Worm (Caenorhabditis elegans): ENCODE data around the gene clec-217.
A peak's percentile ranks its signal among the peaks of the same experiment; 100 is the strongest.

DNA sequence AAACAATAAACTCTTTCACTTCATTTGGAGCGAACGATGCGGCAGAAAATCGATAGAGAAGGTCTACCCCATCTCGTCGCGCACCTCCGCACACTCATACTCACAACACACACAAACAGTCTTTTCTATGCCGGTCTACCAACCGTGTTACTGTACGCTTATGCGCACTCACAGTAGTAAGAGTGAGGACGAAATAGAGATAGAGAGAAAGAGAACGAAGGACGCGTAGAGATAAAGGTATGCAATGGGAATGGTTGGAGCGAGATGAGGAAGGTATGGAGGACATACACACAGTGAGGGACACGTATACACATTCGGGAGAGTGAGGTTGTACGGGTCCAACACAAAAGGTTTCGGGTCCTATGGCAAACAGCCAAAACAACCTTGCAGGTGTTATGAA lies 20.2 kb upstream of the clec-217 start:
- peak in 1 of 2 experiments; percentile 27 for TF ChIP-seq mdl-1 (tag; optimal IDR thresholded peaks at IDR 0.05)
- TF ChIP-seq ama-1 (optimal IDR thresholded peaks at IDR 0.05): no peak
- TF ChIP-seq nhr-76 (tag; optimal IDR thresholded peaks at IDR 0.05): no peak
- TF ChIP-seq zag-1 (tag; optimal IDR thresholded peaks at IDR 0.05): no peak
- no peak for TF ChIP-seq nhr-12 (tag; optimal IDR thresholded peaks at IDR 0.05)
- no peak for TF ChIP-seq hpl-2 (GFP tag; optimal IDR thresholded peaks at IDR 0.05)
- no peak for TF ChIP-seq unc-130 (tag; optimal IDR thresholded peaks at IDR 0.05)
- no peak for TF ChIP-seq unc-62 (GFP tag; optimal IDR thresholded peaks at IDR 0.05)
- no peak for TF ChIP-seq sptf-1 (tag; optimal IDR thresholded peaks at IDR 0.05)
- TF ChIP-seq elt-3 (tag; optimal IDR thresholded peaks at IDR 0.05): peak in 2 of 6 experiments; percentile 3 to 75

Measured in whole organism, L1 larva.